Fruit fly (Drosophila melanogaster) whole organism, wandering third instar larva: ENCODE results near the gene senju.

Source experiments
- Abd-B ChIP-seq: fragments of >200 bp; optimal IDR thresholded peaks from 2 replicates; lab custom pipeline; 2017; ENCODE audit warnings: missing biosample characterization, missing genetic modification characterization
- CG32264 ChIP-seq: fragments of 200-800 bp; sonication (Bioruptor generic); optimal IDR thresholded peaks from 2 replicates; lab custom pipeline; 2016; ENCODE audit warnings: missing biosample characterization, missing genetic modification characterization
- CG9705 ChIP-seq: fragments of 200-800 bp; sonication (Bioruptor generic); optimal IDR thresholded peaks from 2 replicates; lab custom pipeline; 2018; ENCODE audit warnings: missing biosample characterization, mild to moderate bottlenecking, missing genetic modification characterization
- CrebA ChIP-seq: fragments of 200-800 bp; sonication (Bioruptor generic); optimal IDR thresholded peaks from 2 replicates; lab custom pipeline; 2016; ENCODE audit warnings: missing biosample characterization, mild to moderate bottlenecking, missing genetic modification characterization, borderline replicate concordance
- Dfd ChIP-seq: fragments of >200 bp; optimal IDR thresholded peaks from 2 replicates; lab custom pipeline; 2017; ENCODE audit warnings: missing biosample characterization, missing genetic modification characterization
- Dif ChIP-seq: fragments of 200-275, 200-300 bp; sonication (Bioruptor generic); optimal IDR thresholded peaks from 2 replicates; lab custom pipeline; 2018; ENCODE audit warnings: missing biosample characterization, missing genetic modification characterization; ENCODE audit not compliant: partially characterized antibody
- GATAd ChIP-seq: sonication (Bioruptor generic); optimal IDR thresholded peaks from 2 replicates; lab custom pipeline; 2016; ENCODE audit warnings: missing biosample characterization, missing genetic modification characterization
- HLH106 ChIP-seq: fragments of 200-800 bp; optimal IDR thresholded peaks from 3 replicates; lab custom pipeline; 2019; ENCODE audit warnings: missing biosample characterization, mild to moderate bottlenecking, missing genetic modification characterization, moderate library complexity
- Hnf4 ChIP-seq: fragments of 200-800 bp; sonication (Bioruptor generic); optimal IDR thresholded peaks from 2 replicates; lab custom pipeline; 2016; ENCODE audit warnings: missing biosample characterization, mild to moderate bottlenecking, missing genetic modification characterization
- Hr78 ChIP-seq: fragments of >200 bp; optimal IDR thresholded peaks from 2 replicates; lab custom pipeline; 2017; ENCODE audit warnings: missing biosample characterization, missing genetic modification characterization
- Hr83 ChIP-seq: fragments of 200-300 bp; sonication (Bioruptor generic); optimal IDR thresholded peaks from 2 replicates; lab custom pipeline; 2016; ENCODE audit warnings: missing biosample characterization, mild to moderate bottlenecking, missing genetic modification characterization, moderate library complexity; ENCODE audit not compliant: poor library complexity, severe bottlenecking
- Jra ChIP-seq: sonication (Bioruptor generic); optimal IDR thresholded peaks from 2 replicates; lab custom pipeline; 2016; ENCODE audit warnings: missing biosample characterization, missing genetic modification characterization
- Mio ChIP-seq: sonication (Bioruptor generic); optimal IDR thresholded peaks from 2 replicates; lab custom pipeline; 2016; ENCODE audit warnings: missing biosample characterization, missing genetic modification characterization
- Myc ChIP-seq: fragments of >200 bp; optimal IDR thresholded peaks from 2 replicates; lab custom pipeline; 2017
- N ChIP-seq: fragments of >200 bp; optimal IDR thresholded peaks from 2 replicates; lab custom pipeline; 2018; ENCODE audit warnings: missing biosample characterization, missing external identifiers, missing genetic modification characterization
- OdsH ChIP-seq: fragments of 200-800 bp; sonication (Bioruptor generic); optimal IDR thresholded peaks from 2 replicates; lab custom pipeline; 2016; ENCODE audit warnings: missing biosample characterization, mild to moderate bottlenecking, missing genetic modification characterization
- Rel ChIP-seq, 2 experiments: fragments of 200-800 bp; sonication (Bioruptor generic) in 1 of 2; optimal IDR thresholded peaks; 2 replicates in 1 of 2; 3 replicates in 1 of 2; lab custom pipeline; 2016 to 2019; ENCODE audit warnings: mild to moderate bottlenecking in 2 of 2, missing biosample characterization in 2 of 2, missing genetic modification characterization in 2 of 2, moderate library complexity in 1 of 2
- Sp1 ChIP-seq: fragments of 200-800 bp; sonication (Bioruptor generic); optimal IDR thresholded peaks from 3 replicates; lab custom pipeline; 2019; ENCODE audit warnings: missing biosample characterization, mild to moderate bottlenecking, missing genetic modification characterization, moderate library complexity
- Vsx2 ChIP-seq: fragments of 200-300, 225-300 bp; sonication (Bioruptor generic); optimal IDR thresholded peaks from 2 replicates; lab custom pipeline; 2018; ENCODE audit warnings: missing biosample characterization, missing genetic modification characterization; ENCODE audit not compliant: partially characterized antibody
- br ChIP-seq: fragments of 200-800 bp; sonication (Bioruptor generic); optimal IDR thresholded peaks from 2 replicates; lab custom pipeline; 2016; ENCODE audit warnings: missing biosample characterization, missing genetic modification characterization
- brk ChIP-seq: fragments of 200-800 bp; sonication (Bioruptor generic); optimal IDR thresholded peaks from 2 replicates; lab custom pipeline; 2016; ENCODE audit warnings: missing biosample characterization, mild to moderate bottlenecking, missing genetic modification characterization
- dl ChIP-seq, 2 experiments: fragments of 175-275, 200-275 bp in 1 of 2; fragments of 200-275 bp in 1 of 2; sonication (Bioruptor generic); optimal IDR thresholded peaks; lab custom pipeline; 2018; ENCODE audit warnings: mild to moderate bottlenecking in 2 of 2, missing biosample characterization in 2 of 2, missing genetic modification characterization in 2 of 2, moderate library complexity in 2 of 2; ENCODE audit not compliant: partially characterized antibody in 2 of 2, insufficient read depth in 1 of 2
- dmrt93B ChIP-seq: fragments of 200-800 bp; sonication (Bioruptor generic); optimal IDR thresholded peaks from 2 replicates; lab custom pipeline; 2018; ENCODE audit warnings: missing biosample characterization, mild to moderate bottlenecking, missing genetic modification characterization
- dsf ChIP-seq: sonication (Bioruptor generic); optimal IDR thresholded peaks from 2 replicates; lab custom pipeline; 2016; ENCODE audit warnings: missing biosample characterization, missing genetic modification characterization, borderline replicate concordance
- ey ChIP-seq: fragments of 200-800 bp; sonication (Bioruptor generic); optimal IDR thresholded peaks from 2 replicates; lab custom pipeline; 2016; ENCODE audit warnings: missing biosample characterization, missing genetic modification characterization
- foxo ChIP-seq, 2 experiments: fragments of 200-800 bp; sonication (Bioruptor generic); optimal IDR thresholded peaks; 2 replicates in 1 of 2; 3 replicates in 1 of 2; lab custom pipeline; 2016 to 2017; ENCODE audit warnings: missing biosample characterization in 2 of 2, missing genetic modification characterization in 2 of 2
- fru ChIP-seq: fragments of 200-800 bp; sonication (Bioruptor generic); optimal IDR thresholded peaks from 3 replicates; lab custom pipeline; 2016; ENCODE audit warnings: missing biosample characterization, mild to moderate bottlenecking, missing genetic modification characterization
- h ChIP-seq: fragments of 200-800 bp; sonication (Bioruptor generic); optimal IDR thresholded peaks from 3 replicates; lab custom pipeline; 2016; ENCODE audit warnings: missing biosample characterization, mild to moderate bottlenecking, missing genetic modification characterization
- jim ChIP-seq: fragments of 175-275, 200-325 bp; sonication (Bioruptor generic); optimal IDR thresholded peaks from 2 replicates; lab custom pipeline; 2016; ENCODE audit warnings: missing biosample characterization, mild to moderate bottlenecking, missing genetic modification characterization
- lola ChIP-seq: fragments of >200 bp; optimal IDR thresholded peaks from 2 replicates; lab custom pipeline; 2017; ENCODE audit warnings: missing biosample characterization, missing genetic modification characterization
- pan ChIP-seq: fragments of >200 bp; optimal IDR thresholded peaks from 2 replicates; lab custom pipeline; 2017
- psq ChIP-seq: fragments of 200-800 bp; sonication (Bioruptor generic); optimal IDR thresholded peaks from 3 replicates; lab custom pipeline; 2017; ENCODE audit warnings: missing biosample characterization, mild to moderate bottlenecking, missing genetic modification characterization, moderate library complexity
- rgr ChIP-seq: fragments of 200-800 bp; sonication (Bioruptor generic); optimal IDR thresholded peaks from 3 replicates; lab custom pipeline; 2016; ENCODE audit warnings: missing biosample characterization, mild to moderate bottlenecking, missing genetic modification characterization
- sage ChIP-seq: fragments of 200-800 bp; sonication (Bioruptor generic); optimal IDR thresholded peaks from 2 replicates; lab custom pipeline; 2016; ENCODE audit warnings: missing biosample characterization, mild to moderate bottlenecking, missing genetic modification characterization
- sv ChIP-seq: fragments of 200-800 bp; sonication (Bioruptor generic); optimal IDR thresholded peaks from 3 replicates; lab custom pipeline; 2016; ENCODE audit warnings: missing biosample characterization, missing genetic modification characterization
- tai ChIP-seq: sonication (Bioruptor generic); optimal IDR thresholded peaks from 2 replicates; lab custom pipeline; 2016; ENCODE audit warnings: missing biosample characterization, missing genetic modification characterization
- usp ChIP-seq: fragments of >200 bp; optimal IDR thresholded peaks from 2 replicates; lab custom pipeline; 2017; ENCODE audit warnings: missing biosample characterization, missing genetic modification characterization
- woc ChIP-seq: sonication (Bioruptor generic); optimal IDR thresholded peaks from 2 replicates; lab custom pipeline; 2016; ENCODE audit warnings: missing biosample characterization, mild to moderate bottlenecking, missing genetic modification characterization

Gene senju

dm6 chr2L:5052367-5052914 lies at the start of gene senju:
senju (plus strand) TSS chr2L:5052843.
- peak; percentile 73 for TF ChIP-seq dsf (GFP tag; lab: Kevin White, UChicago)
- peak; percentile 67 for TF ChIP-seq CG9705 (GFP tag; lab: Kevin White, UChicago)
- TF ChIP-seq N (GFP tag; lab: Kevin White, UChicago): no peak
- TF ChIP-seq CrebA (GFP tag; lab: Kevin White, UChicago): no peak
- peak; percentile 43 for TF ChIP-seq jim (GFP tag; lab: Kevin White, UChicago)
- TF ChIP-seq Hnf4 (GFP tag; lab: Kevin White, UChicago): peak; percentile 91
- no peak for TF ChIP-seq dl (GFP tag; optimal IDR thresholded peaks at IDR 0.05; lab: Kevin White, UChicago; ENCODE audit: insufficient read depth in 1 of 2, partially characterized antibody in 2 of 2)
- peak; percentile 57 for TF ChIP-seq Myc (lab: Kevin White, UChicago)
- TF ChIP-seq usp (GFP tag; lab: Kevin White, UChicago): no peak
- peak; percentile 92 for TF ChIP-seq ey
- no peak for TF ChIP-seq GATAd (GFP tag; lab: Kevin White, UChicago)
- TF ChIP-seq OdsH: peak; percentile 89
- no peak for TF ChIP-seq tai
- TF ChIP-seq Vsx2: no peak
- TF ChIP-seq br (GFP tag; lab: Kevin White, UChicago): peak; percentile 93
- no peak for TF ChIP-seq Hr78 (GFP tag; lab: Kevin White, UChicago)
- peak; percentile 59 for TF ChIP-seq HLH106 (tag; lab: Kevin White, UChicago)
- TF ChIP-seq pan (lab: Kevin White, UChicago): no peak
- no peak for TF ChIP-seq sage
- TF ChIP-seq Jra (GFP tag; lab: Kevin White, UChicago): peak; percentile 91
- peak; percentile 82 for TF ChIP-seq psq
- TF ChIP-seq brk (GFP tag; lab: Kevin White, UChicago): no peak
- TF ChIP-seq Dfd: no peak
- TF ChIP-seq Abd-B (GFP tag; lab: Kevin White, UChicago): no peak
- TF ChIP-seq Dif: no peak
- peak; percentile 57 for TF ChIP-seq dmrt93B (GFP tag; lab: Kevin White, UChicago)
- TF ChIP-seq woc (GFP tag; lab: Kevin White, UChicago): no peak
- TF ChIP-seq sv (GFP tag; lab: Kevin White, UChicago): peak; percentile 75
- TF ChIP-seq h (GFP tag; lab: Kevin White, UChicago): peak; percentile 93
- peak in 1 of 2 experiments; percentile 92 for TF ChIP-seq foxo (GFP tag; optimal IDR thresholded peaks at IDR 0.05; lab: Kevin White, UChicago)
- no peak for TF ChIP-seq lola (GFP tag; lab: Kevin White, UChicago)
- peak; percentile 90 for TF ChIP-seq rgr
- peak; percentile 95 for TF ChIP-seq Hr83 (GFP tag; lab: Kevin White, UChicago)
- peak; percentile 79 for TF ChIP-seq Sp1
- TF ChIP-seq Mio: peak; percentile 53
- TF ChIP-seq CG32264 (GFP tag; lab: Kevin White, UChicago): peak; percentile 25
- TF ChIP-seq Rel (GFP tag; optimal IDR thresholded peaks at IDR 0.05; lab: Kevin White, UChicago): no peak
- peak; percentile 98 for TF ChIP-seq Rel (tag; optimal IDR thresholded peaks at IDR 0.05; lab: Kevin White, UChicago)
- TF ChIP-seq fru: peak; percentile 90

dm6 chr2L:5003670-5004453 lies 48.8 kb upstream of the senju start:
- TF ChIP-seq Myc (lab: Kevin White, UChicago): peak; percentile 29
- no peak for TF ChIP-seq CrebA (GFP tag; lab: Kevin White, UChicago)
- TF ChIP-seq N (GFP tag; lab: Kevin White, UChicago): peak; percentile 55
